Fruit fly (Drosophila melanogaster) whole organism, wandering third instar larva: ENCODE measurements around the gene CG33795.
A peak's percentile ranks its signal among the peaks of the same experiment; 100 is the strongest.

Experiments
- CG32264 ChIP-seq: fragments of 200-800 bp; sonication (Bioruptor generic); optimal IDR thresholded peaks from 2 replicates; lab custom pipeline; 2016; ENCODE audit warnings: missing biosample characterization, missing genetic modification characterization
- CG9705 ChIP-seq: fragments of 200-800 bp; sonication (Bioruptor generic); optimal IDR thresholded peaks from 2 replicates; lab custom pipeline; 2018; ENCODE audit warnings: missing biosample characterization, mild to moderate bottlenecking, missing genetic modification characterization
- CrebA ChIP-seq: fragments of 200-800 bp; sonication (Bioruptor generic); optimal IDR thresholded peaks from 2 replicates; lab custom pipeline; 2016; ENCODE audit warnings: missing biosample characterization, mild to moderate bottlenecking, missing genetic modification characterization, borderline replicate concordance
- Dfd ChIP-seq: fragments of >200 bp; optimal IDR thresholded peaks from 2 replicates; lab custom pipeline; 2017; ENCODE audit warnings: missing biosample characterization, missing genetic modification characterization
- HLH106 ChIP-seq: fragments of 200-800 bp; optimal IDR thresholded peaks from 3 replicates; lab custom pipeline; 2019; ENCODE audit warnings: missing biosample characterization, mild to moderate bottlenecking, missing genetic modification characterization, moderate library complexity
- Hnf4 ChIP-seq: fragments of 200-800 bp; sonication (Bioruptor generic); optimal IDR thresholded peaks from 2 replicates; lab custom pipeline; 2016; ENCODE audit warnings: missing biosample characterization, mild to moderate bottlenecking, missing genetic modification characterization
- Jra ChIP-seq: sonication (Bioruptor generic); optimal IDR thresholded peaks from 2 replicates; lab custom pipeline; 2016; ENCODE audit warnings: missing biosample characterization, missing genetic modification characterization
- Mio ChIP-seq: sonication (Bioruptor generic); optimal IDR thresholded peaks from 2 replicates; lab custom pipeline; 2016; ENCODE audit warnings: missing biosample characterization, missing genetic modification characterization
- N ChIP-seq: fragments of >200 bp; optimal IDR thresholded peaks from 2 replicates; lab custom pipeline; 2018; ENCODE audit warnings: missing biosample characterization, missing external identifiers, missing genetic modification characterization
- OdsH ChIP-seq: fragments of 200-800 bp; sonication (Bioruptor generic); optimal IDR thresholded peaks from 2 replicates; lab custom pipeline; 2016; ENCODE audit warnings: missing biosample characterization, mild to moderate bottlenecking, missing genetic modification characterization
- Rel ChIP-seq, 2 experiments: fragments of 200-800 bp; sonication (Bioruptor generic) in 1 of 2; optimal IDR thresholded peaks; 2 replicates in 1 of 2; 3 replicates in 1 of 2; lab custom pipeline; 2016 to 2019; ENCODE audit warnings: mild to moderate bottlenecking in 2 of 2, missing biosample characterization in 2 of 2, missing genetic modification characterization in 2 of 2, moderate library complexity in 1 of 2
- Sp1 ChIP-seq: fragments of 200-800 bp; sonication (Bioruptor generic); optimal IDR thresholded peaks from 3 replicates; lab custom pipeline; 2019; ENCODE audit warnings: missing biosample characterization, mild to moderate bottlenecking, missing genetic modification characterization, moderate library complexity
- br ChIP-seq: fragments of 200-800 bp; sonication (Bioruptor generic); optimal IDR thresholded peaks from 2 replicates; lab custom pipeline; 2016; ENCODE audit warnings: missing biosample characterization, missing genetic modification characterization
- dl ChIP-seq, 2 experiments: fragments of 175-275, 200-275 bp in 1 of 2; fragments of 200-275 bp in 1 of 2; sonication (Bioruptor generic); optimal IDR thresholded peaks; lab custom pipeline; 2018; ENCODE audit warnings: mild to moderate bottlenecking in 2 of 2, missing biosample characterization in 2 of 2, missing genetic modification characterization in 2 of 2, moderate library complexity in 2 of 2; ENCODE audit not compliant: partially characterized antibody in 2 of 2, insufficient read depth in 1 of 2
- dmrt93B ChIP-seq: fragments of 200-800 bp; sonication (Bioruptor generic); optimal IDR thresholded peaks from 2 replicates; lab custom pipeline; 2018; ENCODE audit warnings: missing biosample characterization, mild to moderate bottlenecking, missing genetic modification characterization
- dsf ChIP-seq: sonication (Bioruptor generic); optimal IDR thresholded peaks from 2 replicates; lab custom pipeline; 2016; ENCODE audit warnings: missing biosample characterization, missing genetic modification characterization, borderline replicate concordance
- ey ChIP-seq: fragments of 200-800 bp; sonication (Bioruptor generic); optimal IDR thresholded peaks from 2 replicates; lab custom pipeline; 2016; ENCODE audit warnings: missing biosample characterization, missing genetic modification characterization
- foxo ChIP-seq, 2 experiments: fragments of 200-800 bp; sonication (Bioruptor generic); optimal IDR thresholded peaks; 2 replicates in 1 of 2; 3 replicates in 1 of 2; lab custom pipeline; 2016 to 2017; ENCODE audit warnings: missing biosample characterization in 2 of 2, missing genetic modification characterization in 2 of 2
- fru ChIP-seq: fragments of 200-800 bp; sonication (Bioruptor generic); optimal IDR thresholded peaks from 3 replicates; lab custom pipeline; 2016; ENCODE audit warnings: missing biosample characterization, mild to moderate bottlenecking, missing genetic modification characterization
- h ChIP-seq: fragments of 200-800 bp; sonication (Bioruptor generic); optimal IDR thresholded peaks from 3 replicates; lab custom pipeline; 2016; ENCODE audit warnings: missing biosample characterization, mild to moderate bottlenecking, missing genetic modification characterization
- lola ChIP-seq: fragments of >200 bp; optimal IDR thresholded peaks from 2 replicates; lab custom pipeline; 2017; ENCODE audit warnings: missing biosample characterization, missing genetic modification characterization
- pan ChIP-seq: fragments of >200 bp; optimal IDR thresholded peaks from 2 replicates; lab custom pipeline; 2017
- psq ChIP-seq: fragments of 200-800 bp; sonication (Bioruptor generic); optimal IDR thresholded peaks from 3 replicates; lab custom pipeline; 2017; ENCODE audit warnings: missing biosample characterization, mild to moderate bottlenecking, missing genetic modification characterization, moderate library complexity
- rgr ChIP-seq: fragments of 200-800 bp; sonication (Bioruptor generic); optimal IDR thresholded peaks from 3 replicates; lab custom pipeline; 2016; ENCODE audit warnings: missing biosample characterization, mild to moderate bottlenecking, missing genetic modification characterization
- sv ChIP-seq: fragments of 200-800 bp; sonication (Bioruptor generic); optimal IDR thresholded peaks from 3 replicates; lab custom pipeline; 2016; ENCODE audit warnings: missing biosample characterization, missing genetic modification characterization
- tai ChIP-seq: sonication (Bioruptor generic); optimal IDR thresholded peaks from 2 replicates; lab custom pipeline; 2016; ENCODE audit warnings: missing biosample characterization, missing genetic modification characterization
- usp ChIP-seq: fragments of >200 bp; optimal IDR thresholded peaks from 2 replicates; lab custom pipeline; 2017; ENCODE audit warnings: missing biosample characterization, missing genetic modification characterization
- woc ChIP-seq: sonication (Bioruptor generic); optimal IDR thresholded peaks from 2 replicates; lab custom pipeline; 2016; ENCODE audit warnings: missing biosample characterization, mild to moderate bottlenecking, missing genetic modification characterization

Gene CG33795

dm6 chr3L:16157251-16158190 lies 13.7 kb downstream of the CG33795 start:
- TF ChIP-seq OdsH (GFP tag; lab: Kevin White, UChicago), result peak; percentile 15
- peak; percentile 52 for TF ChIP-seq tai (GFP tag; lab: Kevin White, UChicago)
- peak; percentile 12 for TF ChIP-seq woc (GFP tag; lab: Kevin White, UChicago)
- TF ChIP-seq usp (GFP tag; lab: Kevin White, UChicago), result no peak
- peak; percentile 23 for TF ChIP-seq Dfd (GFP tag; lab: Kevin White, UChicago)
- peak; percentile 20 for TF ChIP-seq sv (GFP tag; lab: Kevin White, UChicago)
- no peak for TF ChIP-seq HLH106
- TF ChIP-seq h (GFP tag; lab: Kevin White, UChicago), result peak; percentile 50
- peak; percentile 23 for TF ChIP-seq fru
- TF ChIP-seq Hnf4 (GFP tag; lab: Kevin White, UChicago), result peak; percentile 47
- TF ChIP-seq foxo (GFP tag; optimal IDR thresholded peaks at IDR 0.05; lab: Kevin White, UChicago), result peak in 1 of 2 experiments; percentile 49
- TF ChIP-seq rgr (GFP tag; lab: Kevin White, UChicago), result peak; percentile 19
- no peak for TF ChIP-seq Sp1 (GFP tag; lab: Kevin White, UChicago)
- TF ChIP-seq lola, result no peak
- TF ChIP-seq ey, result peak; percentile 20

dm6 chr3L:16156788-16157208 lies 14.4 kb downstream of the CG33795 start:
- TF ChIP-seq Rel (GFP tag; optimal IDR thresholded peaks at IDR 0.05; lab: Kevin White, UChicago) (no peak), Rel (tag; optimal IDR thresholded peaks at IDR 0.05; lab: Kevin White, UChicago) (no peak), Mio (GFP tag; lab: Kevin White, UChicago) (no peak), pan (lab: Kevin White, UChicago) (no peak), rgr (GFP tag; lab: Kevin White, UChicago) (no peak), woc (GFP tag; lab: Kevin White, UChicago) (no peak), br (GFP tag; lab: Kevin White, UChicago) (no peak), CrebA (GFP tag; lab: Kevin White, UChicago) (no peak), CG32264 (no peak), OdsH (GFP tag; lab: Kevin White, UChicago) (no peak), Hnf4 (GFP tag; lab: Kevin White, UChicago) (no peak), dl (GFP tag; optimal IDR thresholded peaks at IDR 0.05; lab: Kevin White, UChicago; ENCODE audit: insufficient read depth in 1 of 2, partially characterized antibody in 2 of 2) (no peak), psq (no peak), lola (no peak), usp (GFP tag; lab: Kevin White, UChicago) (no peak), CG9705 (no peak)

- TF ChIP-seq lola (no peak), pan (lab: Kevin White, UChicago) (no peak), Sp1 (GFP tag; lab: Kevin White, UChicago) (no peak), CG9705 (no peak), Rel (GFP tag; optimal IDR thresholded peaks at IDR 0.05; lab: Kevin White, UChicago) (no peak), Rel (tag; optimal IDR thresholded peaks at IDR 0.05; lab: Kevin White, UChicago) (no peak), dl (GFP tag; optimal IDR thresholded peaks at IDR 0.05; lab: Kevin White, UChicago; ENCODE audit: insufficient read depth in 1 of 2, partially characterized antibody in 2 of 2) (no peak), N (GFP tag; lab: Kevin White, UChicago) (no peak), psq (no peak), HLH106 (no peak), Jra (GFP tag; lab: Kevin White, UChicago) (no peak), CrebA (GFP tag; lab: Kevin White, UChicago) (no peak), dmrt93B (GFP tag; lab: Kevin White, UChicago) (no peak), rgr (GFP tag; lab: Kevin White, UChicago) (no peak), ey (no peak)
These were observed 15.6 kb downstream of the CG33795 start for dm6 chr3L:16155547-16155946.

- TF ChIP-seq psq, result no peak
- TF ChIP-seq Hnf4 (GFP tag; lab: Kevin White, UChicago), result peak; percentile 13
- no peak for TF ChIP-seq CG9705
These were observed 17.5 kb downstream of the CG33795 start for dm6 chr3L:16153650-16154049.

- TF ChIP-seq dsf (GFP tag; lab: Kevin White, UChicago) (no peak), dl (GFP tag; optimal IDR thresholded peaks at IDR 0.05; lab: Kevin White, UChicago; ENCODE audit: insufficient read depth in 1 of 2, partially characterized antibody in 2 of 2) (no peak), rgr (GFP tag; lab: Kevin White, UChicago) (no peak), ey (no peak), Mio (GFP tag; lab: Kevin White, UChicago) (no peak)
These were observed 18.1 kb downstream of the CG33795 start for dm6 chr3L:16153089-16153488.
